Worm (Caenorhabditis elegans) whole organism, L4 larva: Measurements from ENCODE around the gene F15A4.10.

Experiments used
- D1046.2 ChIP-seq: fragments of 200-800 bp; sonication (Bioruptor generic); IDR thresholded peaks from 2 replicates; pipeline ENCODE4 v1.3.6; 2022; ENCODE audit warnings: missing genetic modification characterization, missing compliant biosample characterization
- F10B5.3 ChIP-seq: sonication (generic microtip); optimal IDR thresholded peaks from 2 replicates; lab custom pipeline; 2016; ENCODE audit warnings: mild to moderate bottlenecking, missing genetic modification characterization, missing compliant biosample characterization
- F26F4.8 ChIP-seq: fragments of 200-800 bp; sonication (Bioruptor generic); conservative IDR thresholded peaks from 2 replicates; pipeline ENCODE4 v1.3.6; 2022; ENCODE audit warnings: missing genetic modification characterization, missing compliant biosample characterization
- F37D6.2 ChIP-seq: sonication (generic microtip); optimal IDR thresholded peaks from 2 replicates; lab custom pipeline; 2016; ENCODE audit warnings: mild to moderate bottlenecking, missing genetic modification characterization, missing compliant biosample characterization
- T20F7.1 ChIP-seq: fragments of 200-800 bp; sonication (Bioruptor generic); optimal IDR thresholded peaks from 2 replicates; lab custom pipeline; 2018; ENCODE audit warnings: mild to moderate bottlenecking, missing genetic modification characterization, missing compliant biosample characterization
- ZK337.2 ChIP-seq: fragments of 200-800 bp; sonication (Bioruptor generic); IDR thresholded peaks from 2 replicates; pipeline ENCODE4 v1.3.6; 2022; ENCODE audit warnings: missing genetic modification reagents, missing genetic modification characterization, missing compliant biosample characterization
- ZK546.5 ChIP-seq, 2 experiments: sonication (generic microtip); optimal IDR thresholded peaks; 2 replicates each; lab custom pipeline; 2017; ENCODE audit warnings: missing biosample characterization in 2 of 2, missing genetic modification characterization in 2 of 2
- aly-2 ChIP-seq: sonication (generic microtip); optimal IDR thresholded peaks from 2 replicates; lab custom pipeline; 2018; ENCODE audit warnings: missing biosample characterization, missing genetic modification characterization
- ama-1 ChIP-seq: fragments of 150-350 bp; optimal IDR thresholded peaks from 2 replicates; lab custom pipeline; 2014; ENCODE audit warnings: inconsistent platforms, mixed read lengths
- arid-1 ChIP-seq: fragments of 200-800 bp; sonication (Bioruptor generic); conservative IDR thresholded peaks from 2 replicates; pipeline ENCODE4 v1.3.6; 2022; ENCODE audit warnings: missing genetic modification reagents, missing genetic modification characterization, missing compliant biosample characterization
- ceh-32 ChIP-seq: sonication (generic microtip); optimal IDR thresholded peaks from 2 replicates; lab custom pipeline; 2016; ENCODE audit warnings: mild to moderate bottlenecking, missing genetic modification characterization, missing compliant biosample characterization; ENCODE audit not compliant: poor library complexity
- ceh-44 ChIP-seq: fragments of 200-800 bp; sonication (Bioruptor generic); IDR thresholded peaks from 2 replicates; pipeline ENCODE4 v1.3.6; 2022; ENCODE audit warnings: missing genetic modification reagents, missing genetic modification characterization, missing compliant biosample characterization
- ces-1 ChIP-seq: fragments of 150-350 bp; sonication (generic microtip); optimal IDR thresholded peaks from 4 replicates; lab custom pipeline; 2014; ENCODE audit warnings: missing biosample characterization, missing genetic modification reagents, missing genetic modification characterization
- cey-2 ChIP-seq: sonication (generic microtip); optimal IDR thresholded peaks from 3 replicates; lab custom pipeline; 2017; ENCODE audit warnings: missing genetic modification characterization, mild to moderate bottlenecking, missing compliant biosample characterization, antibody characterized with exemption, borderline replicate concordance; ENCODE audit not compliant: insufficient read depth
- ctbp-1 ChIP-seq: fragments of 200-800 bp; sonication (Bioruptor generic); IDR thresholded peaks from 2 replicates; pipeline ENCODE4 v1.3.6; 2022; ENCODE audit warnings: missing genetic modification reagents, missing genetic modification characterization, missing compliant biosample characterization
- daf-8 ChIP-seq: fragments of 200-800 bp; sonication (Bioruptor generic); IDR thresholded peaks from 2 replicates; pipeline ENCODE4 v1.3.6; 2022; ENCODE audit warnings: missing genetic modification characterization, missing compliant biosample characterization
- dmd-6 ChIP-seq: fragments of 200-800 bp; sonication (Bioruptor generic); IDR thresholded peaks from 2 replicates; pipeline ENCODE4 v1.3.6; 2022; ENCODE audit warnings: missing genetic modification reagents, missing genetic modification characterization, missing compliant biosample characterization
- dmd-9 ChIP-seq: fragments of 200-800 bp; sonication (Bioruptor generic); IDR thresholded peaks from 2 replicates; pipeline ENCODE4 v1.3.6; 2022; ENCODE audit warnings: missing genetic modification reagents, missing genetic modification characterization, missing compliant biosample characterization
- dpl-1 ChIP-seq: fragments of 150-350 bp; optimal IDR thresholded peaks from 2 replicates; lab custom pipeline; 2014; ENCODE audit warnings: missing biosample characterization, missing genetic modification reagents, missing genetic modification characterization
- duxl-1 ChIP-seq: sonication (generic microtip); optimal IDR thresholded peaks from 2 replicates; lab custom pipeline; 2016; ENCODE audit warnings: mild to moderate bottlenecking, missing genetic modification characterization, moderate library complexity, missing compliant biosample characterization; ENCODE audit not compliant: poor library complexity
- dve-1 ChIP-seq: sonication (generic microtip); optimal IDR thresholded peaks from 2 replicates; lab custom pipeline; 2017; ENCODE audit warnings: antibody characterized with exemption, mild to moderate bottlenecking, missing genetic modification characterization, missing compliant biosample characterization; ENCODE audit not compliant: insufficient read depth
- fos-1 ChIP-seq: fragments of 150-350 bp; optimal IDR thresholded peaks from 2 replicates; lab custom pipeline; 2014; ENCODE audit warnings: missing biosample characterization, missing genetic modification characterization
- hlh-11 ChIP-seq: fragments of 200-800 bp; sonication (Bioruptor generic); optimal IDR thresholded peaks from 2 replicates; lab custom pipeline; 2018; ENCODE audit warnings: mild to moderate bottlenecking, missing genetic modification characterization, missing compliant biosample characterization
- hlh-30 ChIP-seq: sonication (generic microtip); optimal IDR thresholded peaks from 2 replicates; lab custom pipeline; 2017; ENCODE audit warnings: antibody characterized with exemption, mild to moderate bottlenecking, missing genetic modification characterization, missing compliant biosample characterization; ENCODE audit not compliant: insufficient read depth
- hmg-1.1 ChIP-seq: fragments of 200-800 bp; sonication (Bioruptor generic); IDR thresholded peaks from 2 replicates; pipeline ENCODE4 v1.3.6; 2022; ENCODE audit warnings: missing genetic modification reagents, missing genetic modification characterization, missing compliant biosample characterization
- lim-7 ChIP-seq: fragments of 200-800 bp; sonication (Bioruptor generic); IDR thresholded peaks from 2 replicates; pipeline ENCODE4 v1.3.6; 2022; ENCODE audit warnings: missing genetic modification characterization, missing compliant biosample characterization
- lin-1 ChIP-seq: fragments of 200-800 bp; sonication (Bioruptor generic); IDR thresholded peaks from 2 replicates; pipeline ENCODE4 v1.3.6; 2022; ENCODE audit warnings: missing genetic modification reagents, missing genetic modification characterization, missing compliant biosample characterization
- lsy-2 ChIP-seq, 2 experiments: fragments of 150-350 bp in 1 of 2; sonication (generic microtip) in 1 of 2; optimal IDR thresholded peaks; 2 replicates each; lab custom pipeline; 2014 to 2017; ENCODE audit warnings: missing biosample characterization in 2 of 2, missing genetic modification characterization in 2 of 2
- madf-9 ChIP-seq: fragments of 200-800 bp; sonication (Bioruptor generic); conservative IDR thresholded peaks from 2 replicates; pipeline ENCODE4 v1.3.6; 2022; ENCODE audit warnings: missing genetic modification reagents, missing genetic modification characterization, missing compliant biosample characterization
- mdt-29 ChIP-seq: fragments of 200-800 bp; sonication (Bioruptor generic); IDR thresholded peaks from 2 replicates; pipeline ENCODE4 v1.3.6; 2022; ENCODE audit warnings: missing genetic modification reagents, missing genetic modification characterization, missing compliant biosample characterization
- mes-2 ChIP-seq: sonication (generic microtip); optimal IDR thresholded peaks from 2 replicates; lab custom pipeline; 2016; ENCODE audit warnings: missing genotype, mild to moderate bottlenecking, missing genetic modification characterization, missing compliant biosample characterization; ENCODE audit not compliant: poor library complexity, severe bottlenecking
- mxl-2 ChIP-seq: fragments of 200-800 bp; sonication (Bioruptor generic); conservative IDR thresholded peaks from 2 replicates; pipeline ENCODE4 v1.3.6; 2022; ENCODE audit warnings: missing genetic modification reagents, missing genetic modification characterization, missing compliant biosample characterization
- nhr-102 ChIP-seq: sonication (generic microtip); optimal IDR thresholded peaks from 2 replicates; lab custom pipeline; 2016; ENCODE audit warnings: mild to moderate bottlenecking, missing genetic modification characterization, moderate library complexity, missing compliant biosample characterization
- nhr-11 ChIP-seq: fragments of 150-350 bp; optimal IDR thresholded peaks from 2 replicates; lab custom pipeline; 2014; ENCODE audit warnings: missing biosample characterization, missing genetic modification characterization
- nhr-111 ChIP-seq: fragments of 200-800 bp; sonication (Bioruptor generic); optimal IDR thresholded peaks from 2 replicates; lab custom pipeline; 2018; ENCODE audit warnings: mild to moderate bottlenecking, missing genetic modification characterization, missing compliant biosample characterization
- nhr-42 ChIP-seq: fragments of 200-800 bp; sonication (Bioruptor generic); IDR thresholded peaks from 2 replicates; pipeline ENCODE4 v1.3.6; 2022; ENCODE audit warnings: missing genetic modification characterization, missing compliant biosample characterization
- nhr-6 ChIP-seq: fragments of 150-350 bp; optimal IDR thresholded peaks from 2 replicates; lab custom pipeline; 2014; ENCODE audit warnings: missing biosample characterization, missing genetic modification characterization
- nhr-76 ChIP-seq: fragments of 150-350 bp; optimal IDR thresholded peaks from 2 replicates; lab custom pipeline; 2014; ENCODE audit warnings: missing biosample characterization, missing genetic modification characterization
- php-3 ChIP-seq: fragments of 200-800 bp; sonication (Bioruptor generic); IDR thresholded peaks from 2 replicates; pipeline ENCODE4 v1.3.6; 2022; ENCODE audit warnings: missing genetic modification reagents, missing genetic modification characterization, missing compliant biosample characterization
- rbr-2 ChIP-seq: sonication (generic microtip); optimal IDR thresholded peaks from 2 replicates; lab custom pipeline; 2016; ENCODE audit warnings: missing genotype, missing genetic modification characterization, missing compliant biosample characterization
- saeg-2 ChIP-seq: fragments of 200-800 bp; sonication (Bioruptor generic); IDR thresholded peaks from 2 replicates; pipeline ENCODE4 v1.3.6; 2022; ENCODE audit warnings: missing genetic modification reagents, missing genetic modification characterization, missing compliant biosample characterization
- set-16 ChIP-seq: fragments of 200-800 bp; sonication (Bioruptor generic); IDR thresholded peaks from 2 replicates; pipeline ENCODE4 v1.3.6; 2022; ENCODE audit warnings: missing genetic modification reagents, missing genetic modification characterization, missing compliant biosample characterization
- snpc-1.2 ChIP-seq: fragments of 200-800 bp; sonication (Bioruptor generic); IDR thresholded peaks from 2 replicates; pipeline ENCODE4 v1.3.6; 2022; ENCODE audit warnings: missing genetic modification reagents, missing genetic modification characterization, missing compliant biosample characterization
- snpc-4 ChIP-seq: fragments of 150-350 bp; optimal IDR thresholded peaks from 2 replicates; lab custom pipeline; 2014; ENCODE audit warnings: missing biosample characterization, missing genetic modification characterization
- spr-3 ChIP-seq: fragments of 200-800 bp; sonication (Bioruptor generic); optimal IDR thresholded peaks from 2 replicates; lab custom pipeline; 2018; ENCODE audit warnings: mild to moderate bottlenecking, missing genetic modification characterization, missing compliant biosample characterization
- vab-7 ChIP-seq: fragments of 200-800 bp; sonication (Bioruptor generic); IDR thresholded peaks from 2 replicates; pipeline ENCODE4 v1.3.6; 2022; ENCODE audit warnings: missing genetic modification reagents, missing genetic modification characterization, missing compliant biosample characterization
- zfp-3 ChIP-seq: fragments of 200-800 bp; sonication (Bioruptor generic); conservative IDR thresholded peaks from 2 replicates; pipeline ENCODE4 v1.3.6; 2022; ENCODE audit warnings: missing genetic modification reagents, missing genetic modification characterization, missing compliant biosample characterization
- zip-11 ChIP-seq: fragments of 200-800 bp; sonication (Bioruptor generic); IDR thresholded peaks from 2 replicates; pipeline ENCODE4 v1.3.6; 2022; ENCODE audit warnings: missing genetic modification characterization, missing compliant biosample characterization
- zip-2 ChIP-seq: fragments of 150-350 bp; optimal IDR thresholded peaks from 2 replicates; lab custom pipeline; 2014; ENCODE audit warnings: missing biosample characterization, missing genetic modification characterization

Gene F15A4.10

ce11 chrII:12494556-12495131, 9.7 kb upstream of the F15A4.10 start, which contains the start of gene col-85 (continued):
- TF ChIP-seq saeg-2 (GFP tag; lab: Robert Waterston, UW) (peak; percentile 57; the same call in 1 of the 2 replicates), lin-1 (GFP tag; lab: Robert Waterston, UW) (peak; percentile 89), ZK546.5 (tag; optimal IDR thresholded peaks at IDR 0.05; lab: Kevin White, UChicago) (no peak), aly-2 (tag; lab: Kevin White, UChicago) (no peak), arid-1 (GFP tag; lab: Robert Waterston, UW) (peak; percentile 91), ctbp-1 (GFP tag; lab: Robert Waterston, UW) (peak; percentile 91), nhr-6 (tag; lab: Kevin White, UChicago) (peak; percentile 48), ZK337.2 (GFP tag; lab: Robert Waterston, UW) (peak; percentile 93), php-3 (GFP tag; lab: Robert Waterston, UW) (peak; percentile 84), spr-3 (GFP tag; lab: Kevin White, UChicago) (peak; percentile 81), nhr-111 (GFP tag; lab: Kevin White, UChicago) (peak; percentile 73), hlh-30 (tag; lab: Kevin White, UChicago) (peak; percentile 65), T20F7.1 (no peak), set-16 (GFP tag; lab: Robert Waterston, UW) (no peak), mxl-2 (GFP tag; lab: Robert Waterston, UW) (peak; percentile 73), hmg-1.1 (GFP tag; lab: Robert Waterston, UW) (peak; percentile 98), dve-1 (no peak), vab-7 (GFP tag; lab: Robert Waterston, UW) (peak; percentile 96), mes-2 (tag; lab: Kevin White, UChicago) (peak; percentile 83), dmd-6 (GFP tag; lab: Robert Waterston, UW) (peak; percentile 79), ceh-32 (tag; lab: Kevin White, UChicago) (peak; percentile 2), hlh-11 (tag; lab: Kevin White, UChicago) (peak; percentile 66), duxl-1 (tag; lab: Kevin White, UChicago) (peak; percentile 82), nhr-102 (tag; lab: Kevin White, UChicago) (peak; percentile 75), D1046.2 (GFP tag; lab: Robert Waterston, UW) (peak; percentile 91), dmd-9 (GFP tag; lab: Robert Waterston, UW) (peak; percentile 87), nhr-42 (GFP tag; lab: Robert Waterston, UW) (peak; percentile 78; the same call in 1 of the 2 replicates), ama-1 (lab: Kevin White, UChicago) (no peak), lsy-2 (tag; optimal IDR thresholded peaks at IDR 0.05; lab: Kevin White, UChicago) (no peak), zip-11 (GFP tag; lab: Robert Waterston, UW) (0 out of 2 replicates have a peak, but pooled peaks have one; percentile 53), F37D6.2 (tag; lab: Kevin White, UChicago) (peak; percentile 53), snpc-1.2 (GFP tag; lab: Robert Waterston, UW) (peak; percentile 88), daf-8 (0 out of 2 replicates have a peak, but pooled peaks have one; percentile 71), F10B5.3 (no peak), nhr-76 (no peak), madf-9 (peak; percentile 87), snpc-4 (tag; lab: Kevin White, UChicago) (peak; percentile 71), fos-1 (tag; lab: Kevin White, UChicago) (no peak), lim-7 (GFP tag; lab: Robert Waterston, UW) (peak; percentile 98), zip-2 (peak; percentile 60), rbr-2 (peak; percentile 87), F26F4.8 (GFP tag; lab: Robert Waterston, UW) (peak; percentile 92), ceh-44 (peak; percentile 92), cey-2 (no peak), mdt-29 (GFP tag; lab: Robert Waterston, UW) (peak; percentile 79), dpl-1 (GFP tag; lab: Kevin White, UChicago) (peak; percentile 59), ces-1 (no peak), nhr-11 (tag; lab: Kevin White, UChicago) (peak; percentile 56), zfp-3 (GFP tag; lab: Robert Waterston, UW) (peak; percentile 73)
